Worm (Caenorhabditis elegans): ENCODE measurements around the gene del-6.

del-6 gene

ce11 chrV:10536808-10537207 is 35.9 kb upstream of the del-6 start (continued):
- TF ChIP-seq ces-1 (GFP tag; optimal IDR thresholded peaks at IDR 0.05) = peak; percentile 43
- peak; percentile 88 for TF ChIP-seq snpc-4 (tag; optimal IDR thresholded peaks at IDR 0.05)
- peak; percentile 95 for TF ChIP-seq tbx-2 (tag; optimal IDR thresholded peaks at IDR 0.05)
- peak; percentile 92 for TF ChIP-seq fos-1 (tag; optimal IDR thresholded peaks at IDR 0.05)
- TF ChIP-seq nhr-237 (tag; optimal IDR thresholded peaks at IDR 0.05) = peak; percentile 76
- peak; percentile 82 for TF ChIP-seq ceh-8 (GFP tag; optimal IDR thresholded peaks at IDR 0.05)
- no peak for TF ChIP-seq sptf-1 (tag; optimal IDR thresholded peaks at IDR 0.05)
- no peak for TF ChIP-seq unc-62 (GFP tag; optimal IDR thresholded peaks at IDR 0.05)
- peak; percentile 82 to 98 for TF ChIP-seq efl-1 (optimal IDR thresholded peaks at IDR 0.05)
- TF ChIP-seq efl-1 (GFP tag; optimal IDR thresholded peaks at IDR 0.05 in 1 of 2) = peak; percentile 96 to 100
- peak; percentile 79 for TF ChIP-seq pax-3 (tag; optimal IDR thresholded peaks at IDR 0.05)
- peak; percentile 82 to 93 (median 86) for TF ChIP-seq ceh-82 (tag; optimal IDR thresholded peaks at IDR 0.05)
- peak; percentile 78 for TF ChIP-seq egl-13 (tag; optimal IDR thresholded peaks at IDR 0.05)
- peak; percentile 96 to 97 (median 97) for TF ChIP-seq dpl-1 (GFP tag; optimal IDR thresholded peaks at IDR 0.05)
- TF ChIP-seq hlh-4 (tag; optimal IDR thresholded peaks at IDR 0.05) = no peak
- peak; percentile 94 for TF ChIP-seq xbp-1 (tag; optimal IDR thresholded peaks at IDR 0.05)
- no peak for TF ChIP-seq hlh-17 (GFP tag; optimal IDR thresholded peaks at IDR 0.05; ENCODE audit: borderline replicate concordance)
- TF ChIP-seq nhr-12 (tag; optimal IDR thresholded peaks at IDR 0.05) = no peak
- TF ChIP-seq nhr-47 (tag; optimal IDR thresholded peaks at IDR 0.05) = peak; percentile 96
- peak; percentile 72 for TF ChIP-seq mef-2 (tag; optimal IDR thresholded peaks at IDR 0.05)
- TF ChIP-seq snu-23 (GFP tag; optimal IDR thresholded peaks at IDR 0.05) = peak; percentile 95
- TF ChIP-seq nhr-71 (tag; optimal IDR thresholded peaks at IDR 0.05) = peak; percentile 96
- no peak for TF ChIP-seq hpl-2 (GFP tag; optimal IDR thresholded peaks at IDR 0.05)
- TF ChIP-seq swsn-7 (tag; optimal IDR thresholded peaks at IDR 0.05) = peak; percentile 94
- peak; percentile 79 for TF ChIP-seq sox-4 (tag; optimal IDR thresholded peaks at IDR 0.05)
- no peak for TF ChIP-seq nhr-76 (tag; optimal IDR thresholded peaks at IDR 0.05)
- TF ChIP-seq nhr-19 (GFP tag; conservative IDR thresholded peaks at IDR 0.05) = peak; percentile 94
- TF ChIP-seq pqm-1 (tag; optimal IDR thresholded peaks at IDR 0.05) = no peak
- peak; percentile 34 to 94 for TF ChIP-seq mdl-1 (tag; optimal IDR thresholded peaks at IDR 0.05)
- TF ChIP-seq ztf-4 (tag; optimal IDR thresholded peaks at IDR 0.05) = peak; percentile 63
- TF ChIP-seq lin-35 (GFP tag; optimal IDR thresholded peaks at IDR 0.05) = peak; percentile 97 to 98
- no peak for TF ChIP-seq zag-1 (tag; optimal IDR thresholded peaks at IDR 0.05)
- peak; percentile 89 for TF ChIP-seq irx-1 (tag; optimal IDR thresholded peaks at IDR 0.05)
- TF ChIP-seq mab-9 (GFP tag; IDR thresholded peaks at IDR 0.05) = peak; percentile 83
- peak; percentile 74 for TF ChIP-seq zip-4 (GFP tag; optimal IDR thresholded peaks at IDR 0.05)
- TF ChIP-seq lin-13 (GFP tag; optimal IDR thresholded peaks at IDR 0.05) = peak; percentile 80
- peak; percentile 93 to 95 for TF ChIP-seq lsy-2 (tag; optimal IDR thresholded peaks at IDR 0.05)
- peak; percentile 89 for TF ChIP-seq unc-86 (tag; optimal IDR thresholded peaks at IDR 0.05)
- TF ChIP-seq sup-37 (GFP tag; optimal IDR thresholded peaks at IDR 0.05) = peak; percentile 77
- TF ChIP-seq elt-2 (tag; optimal IDR thresholded peaks at IDR 0.05) = peak; percentile 62
- TF ChIP-seq grh-1 (GFP tag; IDR thresholded peaks at IDR 0.05) = peak; percentile 92
- TF ChIP-seq nhr-84 (tag; optimal IDR thresholded peaks at IDR 0.05) = no peak
- no peak for TF ChIP-seq alr-1 (tag; optimal IDR thresholded peaks at IDR 0.05; ENCODE audit: borderline replicate concordance)
- peak; percentile 85 for TF ChIP-seq skn-1 (tag; optimal IDR thresholded peaks at IDR 0.05)
- no peak for TF ChIP-seq nhr-28 (tag; optimal IDR thresholded peaks at IDR 0.05)
- peak; percentile 81 for TF ChIP-seq lin-39 (tag; optimal IDR thresholded peaks at IDR 0.05)

All from whole organism, L1 larva.